Worm (Caenorhabditis elegans) whole organism, L3 larva: Measurements from ENCODE around the gene F59A2.5.
A peak's percentile ranks its signal among the peaks of the same experiment; 100 is the strongest.

Experiments used
- R02D3.7 ChIP-seq: fragments of 150-350 bp; optimal IDR thresholded peaks from 2 replicates; lab custom pipeline; 2014; ENCODE audit warnings: missing biosample characterization, missing genetic modification characterization
- ZK546.5 ChIP-seq: sonication (generic microtip); optimal IDR thresholded peaks from 2 replicates; lab custom pipeline; 2017; ENCODE audit warnings: missing biosample characterization, missing genetic modification characterization
- aly-2 ChIP-seq: fragments of 150-350 bp; optimal IDR thresholded peaks from 2 replicates; lab custom pipeline; 2014; ENCODE audit warnings: missing biosample characterization, missing genetic modification characterization
- ama-1 ChIP-seq: fragments of 150-350 bp; optimal IDR thresholded peaks from 2 replicates; lab custom pipeline; 2018
- ceh-16 ChIP-seq: sonication (generic microtip); optimal IDR thresholded peaks from 2 replicates; lab custom pipeline; 2017; ENCODE audit warnings: missing biosample characterization, missing genetic modification characterization
- ceh-28 ChIP-seq: fragments of 150-350 bp; optimal IDR thresholded peaks from 2 replicates; lab custom pipeline; 2014; ENCODE audit warnings: missing biosample characterization, missing genetic modification reagents, missing genetic modification characterization
- ceh-82 ChIP-seq: fragments of 150-350 bp; optimal IDR thresholded peaks from 2 replicates; lab custom pipeline; 2014; ENCODE audit warnings: missing biosample characterization, missing genetic modification characterization
- ceh-9 ChIP-seq: sonication (generic microtip); optimal IDR thresholded peaks from 2 replicates; lab custom pipeline; 2018; ENCODE audit warnings: missing biosample characterization, missing genetic modification characterization
- daf-12 ChIP-seq: fragments of 150-350 bp; optimal IDR thresholded peaks from 2 replicates; lab custom pipeline; 2014; ENCODE audit warnings: missing biosample characterization, missing genetic modification reagents, missing genetic modification characterization
- egl-27 ChIP-seq: sonication (generic microtip); optimal IDR thresholded peaks from 4 replicates; lab custom pipeline; 2017; ENCODE audit warnings: missing biosample characterization, missing genetic modification reagents, missing genetic modification characterization
- egl-5 ChIP-seq: fragments of 150-350 bp; optimal IDR thresholded peaks from 2 replicates; lab custom pipeline; 2017; ENCODE audit warnings: missing biosample characterization, missing genetic modification reagents, missing genetic modification characterization, inconsistent platforms
- elt-1 ChIP-seq: fragments of 150-350 bp; optimal IDR thresholded peaks from 2 replicates; lab custom pipeline; 2014; ENCODE audit warnings: missing biosample characterization, missing genetic modification characterization
- elt-2 ChIP-seq: sonication (generic microtip); optimal IDR thresholded peaks from 2 replicates; lab custom pipeline; 2016; ENCODE audit warnings: missing genetic modification reagents, mild to moderate bottlenecking, missing genetic modification characterization, missing compliant biosample characterization
- elt-3 ChIP-seq, 3 experiments: fragments of 150-350 bp in 1 of 3; sonication (generic microtip) in 2 of 3; optimal IDR thresholded peaks; 2 replicates in 2 of 3; 4 replicates in 1 of 3; lab custom pipeline; 2014 to 2017; ENCODE audit warnings: missing biosample characterization in 3 of 3, missing genetic modification characterization in 3 of 3
- eor-1 ChIP-seq, 2 experiments: fragments of 150-350 bp; optimal IDR thresholded peaks; 2 replicates each; lab custom pipeline; 2014 to 2018; ENCODE audit warnings: missing biosample characterization in 2 of 2, missing genetic modification characterization in 2 of 2
- fkh-10 ChIP-seq: sonication (generic microtip); optimal IDR thresholded peaks from 2 replicates; lab custom pipeline; 2017; ENCODE audit warnings: missing biosample characterization, missing genetic modification reagents, missing genetic modification characterization
- fkh-2 ChIP-seq: fragments of 150-350 bp; optimal IDR thresholded peaks from 2 replicates; lab custom pipeline; 2014; ENCODE audit warnings: missing biosample characterization, missing genetic modification reagents, missing genetic modification characterization
- fos-1 ChIP-seq: fragments of 150-350 bp; optimal IDR thresholded peaks from 2 replicates; lab custom pipeline; 2014; ENCODE audit warnings: missing biosample characterization, missing genetic modification characterization
- hmg-11 ChIP-seq: sonication (generic microtip); optimal IDR thresholded peaks from 2 replicates; lab custom pipeline; 2016; ENCODE audit warnings: missing genetic modification characterization, missing compliant biosample characterization
- jun-1 ChIP-seq: fragments of 150-350 bp; optimal IDR thresholded peaks from 2 replicates; lab custom pipeline; 2014; ENCODE audit warnings: missing biosample characterization, missing genetic modification reagents, missing genetic modification characterization
- lin-15B ChIP-seq: fragments of 150-350 bp; optimal IDR thresholded peaks from 2 replicates; lab custom pipeline; 2014; ENCODE audit warnings: missing biosample characterization, missing genetic modification characterization
- lin-39 ChIP-seq: fragments of 150-350 bp; optimal IDR thresholded peaks from 2 replicates; lab custom pipeline; 2018; ENCODE audit warnings: missing biosample characterization, missing genetic modification reagents, missing genetic modification characterization
- lsy-12 ChIP-seq: sonication (generic microtip); optimal IDR thresholded peaks from 2 replicates; lab custom pipeline; 2016; ENCODE audit warnings: mild to moderate bottlenecking, missing genetic modification characterization, missing compliant biosample characterization
- mdl-1 ChIP-seq: fragments of 150-350 bp; optimal IDR thresholded peaks from 2 replicates; lab custom pipeline; 2014; ENCODE audit warnings: missing biosample characterization, missing genetic modification characterization
- mml-1 ChIP-seq: fragments of 150-350 bp; sonication (generic microtip); optimal IDR thresholded peaks from 3 replicates; lab custom pipeline; 2014; ENCODE audit warnings: missing biosample characterization, missing genetic modification characterization
- nfya-1 ChIP-seq: sonication (generic microtip); optimal IDR thresholded peaks from 2 replicates; lab custom pipeline; 2017; ENCODE audit warnings: missing genetic modification characterization, mild to moderate bottlenecking, missing compliant biosample characterization, antibody characterized with exemption, moderate library complexity; ENCODE audit not compliant: insufficient read depth
- nhr-11 ChIP-seq: fragments of 150-350 bp; optimal IDR thresholded peaks from 2 replicates; lab custom pipeline; 2014; ENCODE audit warnings: missing biosample characterization, missing genetic modification characterization
- nhr-12 ChIP-seq: fragments of 150-350 bp; optimal IDR thresholded peaks from 2 replicates; lab custom pipeline; 2014; ENCODE audit warnings: missing biosample characterization, missing genetic modification characterization
- nhr-23 ChIP-seq: fragments of 150-350 bp; optimal IDR thresholded peaks from 2 replicates; lab custom pipeline; 2014; ENCODE audit warnings: missing biosample characterization, missing genetic modification reagents, missing genetic modification characterization
- nhr-237 ChIP-seq: fragments of 150-350 bp; optimal IDR thresholded peaks from 2 replicates; lab custom pipeline; 2014; ENCODE audit warnings: missing biosample characterization, missing genetic modification characterization
- nhr-25 ChIP-seq: sonication (generic microtip); optimal IDR thresholded peaks from 2 replicates; lab custom pipeline; 2017; ENCODE audit warnings: missing biosample characterization, missing genetic modification characterization
- nhr-28 ChIP-seq: fragments of 150-350 bp; optimal IDR thresholded peaks from 2 replicates; lab custom pipeline; 2014; ENCODE audit warnings: missing biosample characterization, missing genetic modification characterization
- nhr-43 ChIP-seq: sonication (generic microtip); optimal IDR thresholded peaks from 2 replicates; lab custom pipeline; 2016; ENCODE audit warnings: mild to moderate bottlenecking, missing genetic modification characterization, missing compliant biosample characterization; ENCODE audit not compliant: poor library complexity, severe bottlenecking
- nhr-67 ChIP-seq: fragments of 150-350 bp; optimal IDR thresholded peaks from 2 replicates; lab custom pipeline; 2014; ENCODE audit warnings: missing biosample characterization, missing genetic modification characterization
- nhr-76 ChIP-seq: fragments of 150-350 bp; sonication (generic microtip); optimal IDR thresholded peaks from 5 replicates; lab custom pipeline; 2014; ENCODE audit warnings: missing biosample characterization, missing genetic modification characterization
- nhr-77 ChIP-seq: fragments of 150-350 bp; optimal IDR thresholded peaks from 2 replicates; lab custom pipeline; 2014; ENCODE audit warnings: missing biosample characterization, missing genetic modification characterization
- pha-4 ChIP-seq: fragments of 150-350 bp; optimal IDR thresholded peaks from 2 replicates; lab custom pipeline; 2014; ENCODE audit warnings: missing biosample characterization, missing genetic modification reagents, missing genetic modification characterization
- pqm-1 ChIP-seq: fragments of 150-350 bp; optimal IDR thresholded peaks from 2 replicates; lab custom pipeline; 2017; ENCODE audit warnings: missing biosample characterization, missing genetic modification characterization, inconsistent platforms
- sea-2 ChIP-seq: fragments of 150-350 bp; sonication (generic microtip); optimal IDR thresholded peaks from 4 replicates; lab custom pipeline; 2014; ENCODE audit warnings: missing biosample characterization, missing genetic modification reagents, missing genetic modification characterization
- skn-1 ChIP-seq: fragments of 150-350 bp; optimal IDR thresholded peaks from 2 replicates; lab custom pipeline; 2014; ENCODE audit warnings: missing biosample characterization, missing genetic modification characterization
- snpc-4 ChIP-seq: fragments of 150-350 bp; optimal IDR thresholded peaks from 2 replicates; lab custom pipeline; 2014; ENCODE audit warnings: missing biosample characterization, missing genetic modification characterization
- tbx-2 ChIP-seq: sonication (generic microtip); optimal IDR thresholded peaks from 2 replicates; lab custom pipeline; 2016; ENCODE audit warnings: mild to moderate bottlenecking, missing genetic modification characterization, missing compliant biosample characterization
- unc-39 ChIP-seq: sonication (generic microtip); optimal IDR thresholded peaks from 4 replicates; lab custom pipeline; 2017; ENCODE audit warnings: missing biosample characterization, missing genetic modification characterization
- unc-62 ChIP-seq: fragments of 150-350 bp; sonication (generic microtip); optimal IDR thresholded peaks from 4 replicates; lab custom pipeline; 2014; ENCODE audit warnings: missing biosample characterization, missing genetic modification reagents, missing genetic modification characterization
- zag-1 ChIP-seq: fragments of 150-350 bp; optimal IDR thresholded peaks from 2 replicates; lab custom pipeline; 2014; ENCODE audit warnings: missing biosample characterization, missing genetic modification characterization
- ztf-11 ChIP-seq: fragments of 150-350 bp; optimal IDR thresholded peaks from 2 replicates; lab custom pipeline; 2014; ENCODE audit warnings: missing biosample characterization, missing genetic modification characterization
- ztf-4 ChIP-seq: fragments of 150-350 bp; optimal IDR thresholded peaks from 2 replicates; lab custom pipeline; 2014; ENCODE audit warnings: missing biosample characterization, missing genetic modification characterization

The F59A2.5 gene

ce11 chrIII:3404354-3404913 lies at the start of gene F59A2.5, which contains the start of gene npp-9:
F59A2.5 (plus strand) TSS chrIII:3404863.
npp-9 (minus strand) TSS chrIII:3404479.
- no peak for TF ChIP-seq ZK546.5 (tag; lab: Kevin White, UChicago)
- TF ChIP-seq lsy-12 (tag; lab: Kevin White, UChicago) = no peak
- peak; percentile 73 for TF ChIP-seq lin-15B
- TF ChIP-seq snpc-4 = no peak
- no peak for TF ChIP-seq fkh-10 (GFP tag; lab: Kevin White, UChicago)
- TF ChIP-seq fos-1 (tag; lab: Kevin White, UChicago) = no peak
- TF ChIP-seq unc-39 (tag; lab: Kevin White, UChicago) = no peak
- TF ChIP-seq tbx-2 = no peak
- no peak for TF ChIP-seq ama-1
- TF ChIP-seq aly-2 = no peak
- TF ChIP-seq nhr-76 = no peak
- TF ChIP-seq mml-1 (tag; lab: Kevin White, UChicago) = no peak
- peak; percentile 80 for TF ChIP-seq nfya-1 (tag; lab: Kevin White, UChicago)
- peak in 1 of 3 experiments; percentile 7 for TF ChIP-seq elt-3 (tag; optimal IDR thresholded peaks at IDR 0.05; lab: Kevin White, UChicago)
- no peak for TF ChIP-seq nhr-11
- TF ChIP-seq sea-2 (GFP tag; lab: Kevin White, UChicago) = no peak
- TF ChIP-seq hmg-11 (tag; lab: Kevin White, UChicago) = peak; percentile 33
- TF ChIP-seq pha-4 (tag; lab: Kevin White, UChicago) = peak; percentile 77
- TF ChIP-seq ceh-16 (tag; lab: Kevin White, UChicago) = no peak
- no peak for TF ChIP-seq nhr-12 (tag; lab: Kevin White, UChicago)
- TF ChIP-seq daf-12 (tag; lab: Kevin White, UChicago) = no peak
- no peak for TF ChIP-seq zag-1 (tag; lab: Kevin White, UChicago)
- TF ChIP-seq nhr-28 (tag; lab: Kevin White, UChicago) = no peak
- peak; percentile 53 for TF ChIP-seq lin-39
- no peak for TF ChIP-seq skn-1 (tag; lab: Kevin White, UChicago)
- peak; percentile 48 for TF ChIP-seq nhr-23
- no peak for TF ChIP-seq ceh-28
- no peak for TF ChIP-seq nhr-77 (tag; lab: Kevin White, UChicago)
- no peak for TF ChIP-seq ceh-9 (tag; lab: Kevin White, UChicago)
- no peak for TF ChIP-seq egl-5 (tag; lab: Kevin White, UChicago)
- TF ChIP-seq egl-27 = no peak
- no peak for TF ChIP-seq unc-62 (GFP tag; lab: Kevin White, UChicago)
- no peak for TF ChIP-seq ztf-11 (tag; lab: Kevin White, UChicago)
- TF ChIP-seq elt-2 = no peak
- TF ChIP-seq nhr-43 (tag; lab: Kevin White, UChicago) = no peak
- peak; percentile 40 for TF ChIP-seq nhr-25 (tag; lab: Kevin White, UChicago)
- no peak for TF ChIP-seq mdl-1 (tag; lab: Kevin White, UChicago)
- TF ChIP-seq R02D3.7 (tag; lab: Kevin White, UChicago) = peak; percentile 95
- TF ChIP-seq ztf-4 (tag; lab: Kevin White, UChicago) = no peak
- TF ChIP-seq nhr-67 (tag; lab: Kevin White, UChicago) = no peak
- no peak for TF ChIP-seq ceh-82 (tag; lab: Kevin White, UChicago)
- no peak for TF ChIP-seq fkh-2 (tag; lab: Kevin White, UChicago)
- no peak for TF ChIP-seq jun-1
- no peak for TF ChIP-seq eor-1 (tag; optimal IDR thresholded peaks at IDR 0.05; lab: Kevin White, UChicago)
- TF ChIP-seq nhr-237 (tag; lab: Kevin White, UChicago) = no peak
- no peak for TF ChIP-seq elt-1 (tag; lab: Kevin White, UChicago)
- peak; percentile 2 for TF ChIP-seq pqm-1 (tag; lab: Kevin White, UChicago)
- TF ChIP-seq, all 47 proteins: peak for 10
